Fruit fly (Drosophila melanogaster) whole organism, embryonic: ENCODE measurements around the gene CG32801.

Source experiments
- Antp ChIP-seq: fragments of 200-800 bp; sonication (Bioruptor generic); optimal IDR thresholded peaks from 3 replicates; lab custom pipeline; 2016; ENCODE audit warnings: missing biosample characterization, missing genetic modification characterization
- Asciz ChIP-seq: fragments of 200-800 bp; sonication (Bioruptor generic); optimal IDR thresholded peaks from 2 replicates; lab custom pipeline; 2017; ENCODE audit warnings: missing biosample characterization, mild to moderate bottlenecking, missing genetic modification characterization, missing genetic modification reagents
- CG11456 ChIP-seq: fragments of 200-800 bp; sonication (Bioruptor generic); IDR thresholded peaks from 3 replicates; pipeline ENCODE4 v1.3.6; 2022; ENCODE audit warnings: missing biosample characterization, missing genetic modification characterization
- CG12391 ChIP-seq: fragments of 200-800 bp; sonication (Bioruptor generic); optimal IDR thresholded peaks from 3 replicates; lab custom pipeline; 2018; ENCODE audit warnings: missing biosample characterization, mild to moderate bottlenecking, missing genetic modification characterization, moderate library complexity
- CG12744 ChIP-seq: fragments of 200-800 bp; sonication (Bioruptor generic); optimal IDR thresholded peaks from 2 replicates; lab custom pipeline; 2016; ENCODE audit warnings: missing biosample characterization, missing genetic modification characterization
- CG12942 ChIP-seq: fragments of 200-800 bp; sonication (Bioruptor generic); optimal IDR thresholded peaks from 3 replicates; lab custom pipeline; 2016; ENCODE audit warnings: missing biosample characterization, missing genetic modification characterization
- CG13424 ChIP-seq: fragments of 200-800 bp; sonication (Bioruptor generic); optimal IDR thresholded peaks from 2 replicates; lab custom pipeline; 2019; ENCODE audit warnings: missing biosample characterization, mild to moderate bottlenecking, missing genetic modification characterization, moderate library complexity
- CG14441 ChIP-seq: fragments of 200-800 bp; sonication (Bioruptor generic); IDR thresholded peaks from 2 replicates; pipeline ENCODE4 v1.3.6; 2022; ENCODE audit warnings: missing biosample characterization, missing genetic modification characterization
- CG15514 ChIP-seq: fragments of 200-800 bp; sonication (Bioruptor generic); optimal IDR thresholded peaks from 3 replicates; lab custom pipeline; 2017; ENCODE audit warnings: missing biosample characterization, missing genetic modification characterization, mild to moderate bottlenecking, moderate library complexity, missing genetic modification reagents
- CG1602 ChIP-seq: fragments of 200-800 bp; sonication (Bioruptor generic); optimal IDR thresholded peaks from 3 replicates; lab custom pipeline; 2016; ENCODE audit warnings: missing biosample characterization, missing genetic modification characterization
- CG16863 ChIP-seq: fragments of 200-800 bp; sonication (Bioruptor generic); optimal IDR thresholded peaks from 3 replicates; lab custom pipeline; 2016; ENCODE audit warnings: missing biosample characterization, missing genetic modification characterization
- CG30403 ChIP-seq: fragments of 200-800 bp; sonication (Bioruptor generic); optimal IDR thresholded peaks from 3 replicates; lab custom pipeline; 2016; ENCODE audit warnings: missing biosample characterization, missing genetic modification characterization
- CG3065 ChIP-seq: fragments of 200-800 bp; sonication (Bioruptor generic); optimal IDR thresholded peaks from 2 replicates; lab custom pipeline; 2016; ENCODE audit warnings: missing biosample characterization, missing genetic modification characterization
- CG3281 ChIP-seq: fragments of 200-800 bp; sonication (Bioruptor generic); optimal IDR thresholded peaks from 3 replicates; lab custom pipeline; 2017; ENCODE audit warnings: missing biosample characterization, mild to moderate bottlenecking, missing genetic modification characterization
- CG3995 ChIP-seq: fragments of 200-800 bp; sonication (Bioruptor generic); optimal IDR thresholded peaks from 3 replicates; lab custom pipeline; 2016; ENCODE audit warnings: missing biosample characterization, missing genetic modification characterization
- CG4854 ChIP-seq: fragments of 200-800 bp; sonication (Bioruptor generic); optimal IDR thresholded peaks from 2 replicates; lab custom pipeline; 2016; ENCODE audit warnings: missing biosample characterization, missing genetic modification characterization, inconsistent platforms
- CG7556 ChIP-seq: fragments of 200-800 bp; sonication (Bioruptor generic); optimal IDR thresholded peaks from 2 replicates; lab custom pipeline; 2017; ENCODE audit warnings: missing biosample characterization, mild to moderate bottlenecking, missing genetic modification characterization
- CG7745 ChIP-seq: fragments of 200-800 bp; sonication (Bioruptor generic); optimal IDR thresholded peaks from 2 replicates; lab custom pipeline; 2018; ENCODE audit warnings: missing biosample characterization, mild to moderate bottlenecking, missing genetic modification characterization, moderate library complexity
- CG9817 ChIP-seq: fragments of 200-800 bp; sonication (Bioruptor generic); optimal IDR thresholded peaks from 2 replicates; lab custom pipeline; 2018; ENCODE audit warnings: missing biosample characterization, mild to moderate bottlenecking, missing genetic modification characterization, moderate library complexity
- D19B ChIP-seq: fragments of 200-800 bp; sonication (Bioruptor generic); optimal IDR thresholded peaks from 2 replicates; lab custom pipeline; 2017; ENCODE audit warnings: missing biosample characterization, mild to moderate bottlenecking, missing genetic modification characterization
- Dek ChIP-seq: fragments of 200-800 bp; sonication (Bioruptor generic); optimal IDR thresholded peaks from 3 replicates; lab custom pipeline; 2019; ENCODE audit warnings: missing biosample characterization, mild to moderate bottlenecking, missing genetic modification characterization, moderate library complexity
- Gug ChIP-seq: fragments of 200-800 bp; sonication (Bioruptor generic); IDR thresholded peaks from 4 replicates; pipeline ENCODE4 v1.3.6; 2022; ENCODE audit warnings: missing biosample characterization, missing genetic modification characterization
- Hsf ChIP-seq: fragments of 200-800 bp; sonication (Bioruptor generic); optimal IDR thresholded peaks from 3 replicates; lab custom pipeline; 2016; ENCODE audit warnings: missing biosample characterization, missing genetic modification characterization
- Kr ChIP-seq: fragments of 200-800 bp; sonication (Bioruptor generic); optimal IDR thresholded peaks from 2 replicates; lab custom pipeline; 2017; ENCODE audit warnings: missing biosample characterization, mild to moderate bottlenecking, missing genetic modification characterization
- Stat92E ChIP-seq, 3 experiments: fragments of >200 bp in 2 of 3; fragments of 200-800 bp in 1 of 3; sonication (Bioruptor generic) in 1 of 3; optimal IDR thresholded peaks; 2 replicates each; lab custom pipeline; 2017 to 2019; ENCODE audit warnings: missing biosample characterization in 3 of 3, missing genetic modification characterization in 3 of 3, mild to moderate bottlenecking in 1 of 3, moderate library complexity in 1 of 3
- Usf ChIP-seq: fragments of 200-800 bp; sonication (Bioruptor generic); optimal IDR thresholded peaks from 2 replicates; lab custom pipeline; 2017; ENCODE audit warnings: missing genotype, missing biosample characterization, missing genetic modification characterization
- aop ChIP-seq: fragments of 200-800 bp; sonication (Bioruptor generic); IDR thresholded peaks from 2 replicates; pipeline ENCODE4 v1.3.6; 2022; ENCODE audit warnings: missing biosample characterization, missing genetic modification characterization
- bab2 ChIP-seq: fragments of 200-800 bp; sonication (Bioruptor generic); optimal IDR thresholded peaks from 2 replicates; lab custom pipeline; 2016; ENCODE audit warnings: missing biosample characterization, missing genetic modification characterization
- bigmax ChIP-seq: fragments of 200-800 bp; sonication (Bioruptor generic); optimal IDR thresholded peaks from 2 replicates; lab custom pipeline; 2018; ENCODE audit warnings: missing biosample characterization, mild to moderate bottlenecking, missing genetic modification characterization
- cas ChIP-seq: fragments of 200-800 bp; sonication (Bioruptor generic); IDR thresholded peaks from 2 replicates; pipeline ENCODE4 v1.3.6; 2022; ENCODE audit warnings: missing biosample characterization, missing genetic modification characterization
- chn ChIP-seq: fragments of 200-800 bp; sonication (Bioruptor generic); optimal IDR thresholded peaks from 2 replicates; lab custom pipeline; 2016; ENCODE audit warnings: missing biosample characterization, missing genetic modification characterization
- dpn ChIP-seq, 2 experiments: fragments of 200-800 bp; sonication (Bioruptor generic); optimal IDR thresholded peaks; 3 replicates each; lab custom pipeline; 2016; ENCODE audit warnings: missing biosample characterization in 2 of 2, missing genetic modification characterization in 2 of 2
- emc ChIP-seq: fragments of 200-800 bp; sonication (Bioruptor generic); optimal IDR thresholded peaks from 2 replicates; lab custom pipeline; 2016; ENCODE audit warnings: missing biosample characterization, missing genetic modification characterization
- en ChIP-seq: fragments of 200-800 bp; sonication (Bioruptor generic); optimal IDR thresholded peaks from 2 replicates; lab custom pipeline; 2016; ENCODE audit warnings: missing biosample characterization, missing genetic modification characterization
- ewg ChIP-seq: fragments of 200-800 bp; sonication (Bioruptor generic); optimal IDR thresholded peaks from 3 replicates; lab custom pipeline; 2017; ENCODE audit warnings: mild to moderate bottlenecking, missing biosample characterization, missing genetic modification reagents, missing genetic modification characterization
- ftz-f1 ChIP-seq: fragments of 200-800 bp; sonication (Bioruptor generic); optimal IDR thresholded peaks from 2 replicates; lab custom pipeline; 2016; ENCODE audit warnings: missing biosample characterization, missing genetic modification characterization
- grn ChIP-seq: fragments of 200-800 bp; sonication (Bioruptor generic); optimal IDR thresholded peaks from 3 replicates; lab custom pipeline; 2017; ENCODE audit warnings: missing biosample characterization, missing genetic modification characterization
- gsb-n ChIP-seq: fragments of 200-800 bp; sonication (Bioruptor generic); optimal IDR thresholded peaks from 3 replicates; lab custom pipeline; 2018; ENCODE audit warnings: missing biosample characterization, mild to moderate bottlenecking, missing genetic modification characterization
- jumu ChIP-seq: fragments of 200-800 bp; sonication (Bioruptor generic); optimal IDR thresholded peaks from 3 replicates; lab custom pipeline; 2016; ENCODE audit warnings: missing biosample characterization, missing genetic modification characterization
- lab ChIP-seq: fragments of 200-800 bp; sonication (Bioruptor generic); optimal IDR thresholded peaks from 3 replicates; lab custom pipeline; 2017; ENCODE audit warnings: missing biosample characterization, missing genetic modification characterization, mild to moderate bottlenecking, moderate library complexity, missing genetic modification reagents
- maf-S ChIP-seq: fragments of 200-800 bp; sonication (Bioruptor generic); optimal IDR thresholded peaks from 2 replicates; lab custom pipeline; 2016; ENCODE audit warnings: missing biosample characterization, missing genetic modification characterization
- mld ChIP-seq: fragments of 200-800 bp; sonication (Bioruptor generic); IDR thresholded peaks from 3 replicates; pipeline ENCODE4 v1.3.6; 2022; ENCODE audit warnings: missing biosample characterization, missing genetic modification characterization; ENCODE audit not compliant: partially characterized antibody
- odd ChIP-seq: fragments of 200-800 bp; sonication (Bioruptor generic); optimal IDR thresholded peaks from 2 replicates; lab custom pipeline; 2017; ENCODE audit warnings: missing biosample characterization, mild to moderate bottlenecking, missing genetic modification characterization
- pb ChIP-seq: fragments of 200-800 bp; sonication (Bioruptor generic); optimal IDR thresholded peaks from 3 replicates; lab custom pipeline; 2016; ENCODE audit warnings: missing biosample characterization, missing genetic modification characterization
- pita ChIP-seq: fragments of 200-800 bp; sonication (Bioruptor generic); optimal IDR thresholded peaks from 2 replicates; lab custom pipeline; 2017; ENCODE audit warnings: missing biosample characterization, mild to moderate bottlenecking, missing genetic modification characterization
- row ChIP-seq: fragments of 200-800 bp; sonication (Bioruptor generic); IDR thresholded peaks from 3 replicates; pipeline ENCODE4 v1.3.6; 2022; ENCODE audit warnings: missing biosample characterization, missing genetic modification characterization
- salm ChIP-seq: fragments of 200-800 bp; sonication (Bioruptor generic); optimal IDR thresholded peaks from 2 replicates; lab custom pipeline; 2018; ENCODE audit warnings: missing biosample characterization, mild to moderate bottlenecking, missing genetic modification characterization
- slbo ChIP-seq: fragments of 200-800 bp; sonication (Bioruptor generic); IDR thresholded peaks from 2 replicates; pipeline ENCODE4 v1.3.6; 2022; ENCODE audit warnings: missing biosample characterization, missing genetic modification characterization
- ssp ChIP-seq: fragments of 200-800 bp; sonication (Bioruptor generic); IDR thresholded peaks from 2 replicates; pipeline ENCODE4 v1.3.6; 2022; ENCODE audit warnings: missing biosample characterization, missing genetic modification characterization
- trem ChIP-seq: fragments of 200-800 bp; optimal IDR thresholded peaks from 3 replicates; lab custom pipeline; 2019; ENCODE audit warnings: missing biosample characterization, mild to moderate bottlenecking, missing genetic modification characterization, moderate library complexity

The CG32801 gene

dm6 chrX:1947178-1947872 is 44.3 kb upstream of the CG32801 start (continued):
- peak; percentile 75 for TF ChIP-seq emc (GFP tag; lab: Kevin White, UChicago)
- TF ChIP-seq CG12744 = peak; percentile 91
- peak; percentile 96 for TF ChIP-seq salm (tag; lab: Kevin White, UChicago)
- no peak for TF ChIP-seq pita
- TF ChIP-seq Usf = peak; percentile 90
- TF ChIP-seq CG1602 (GFP tag; lab: Kevin White, UChicago) = peak; percentile 97
- TF ChIP-seq odd (GFP tag; lab: Kevin White, UChicago) = peak; percentile 94
- peak; percentile 43 for TF ChIP-seq bigmax
- TF ChIP-seq mld (GFP tag; lab: Robert Waterston, UW) = no peak
- peak; percentile 67 for TF ChIP-seq D19B (GFP tag; lab: Kevin White, UChicago)
- peak; percentile 89 for TF ChIP-seq Gug
- TF ChIP-seq Kr = peak; percentile 78
- peak; percentile 84 for TF ChIP-seq CG3281 (GFP tag; lab: Kevin White, UChicago)
- TF ChIP-seq slbo (GFP tag; lab: Robert Waterston, UW) = peak; percentile 90
- TF ChIP-seq en (GFP tag; lab: Kevin White, UChicago) = peak; percentile 95
- peak; percentile 89 for TF ChIP-seq CG7745 (tag; lab: Kevin White, UChicago)
- TF ChIP-seq CG15514 = peak; percentile 65
- TF ChIP-seq Asciz (GFP tag; lab: Kevin White, UChicago) = peak; percentile 97
- peak; percentile 96 for TF ChIP-seq jumu
- peak; percentile 89 for TF ChIP-seq CG9817
- TF ChIP-seq maf-S (GFP tag; lab: Kevin White, UChicago) = peak; percentile 92
- TF ChIP-seq gsb-n = peak; percentile 99
- peak; percentile 90 for TF ChIP-seq CG11456
- peak; percentile 19 for TF ChIP-seq ftz-f1 (GFP tag; lab: Kevin White, UChicago)
- TF ChIP-seq pb (GFP tag; lab: Kevin White, UChicago) = peak; percentile 93
- TF ChIP-seq cas (GFP tag; lab: Robert Waterston, UW) = peak; percentile 73
- TF ChIP-seq CG3065 (GFP tag; lab: Kevin White, UChicago) = peak; percentile 85
- peak; percentile 98 for TF ChIP-seq CG12391 (tag; lab: Kevin White, UChicago)
- TF ChIP-seq CG14441 (GFP tag; lab: Robert Waterston, UW) = peak; percentile 91
- TF ChIP-seq Stat92E (GFP tag; optimal IDR thresholded peaks at IDR 0.05; lab: Kevin White, UChicago) = peak in 1 of 3 experiments; percentile 96
- TF ChIP-seq CG30403 (GFP tag; lab: Kevin White, UChicago) = peak; percentile 96
- peak; percentile 90 for TF ChIP-seq Dek (tag; lab: Kevin White, UChicago)
- peak; percentile 85 for TF ChIP-seq ssp (GFP tag; lab: Robert Waterston, UW)
- TF ChIP-seq CG4854 (GFP tag; lab: Kevin White, UChicago) = peak; percentile 89
- TF ChIP-seq row (GFP tag; lab: Robert Waterston, UW) = peak; percentile 96
- TF ChIP-seq CG16863 (GFP tag; lab: Kevin White, UChicago) = peak; percentile 96
- peak; percentile 97 for TF ChIP-seq CG7556
- TF ChIP-seq bab2 (GFP tag; lab: Kevin White, UChicago) = peak; percentile 95
- TF ChIP-seq ewg (GFP tag; lab: Kevin White, UChicago) = peak; percentile 96
- TF ChIP-seq dpn (GFP tag; optimal IDR thresholded peaks at IDR 0.05; lab: Kevin White, UChicago) = peak; percentile 94
- TF ChIP-seq CG3995 (GFP tag; lab: Kevin White, UChicago) = peak; percentile 15
- peak; percentile 96 for TF ChIP-seq trem (tag; lab: Kevin White, UChicago)
- TF ChIP-seq Antp (GFP tag; lab: Kevin White, UChicago) = peak; percentile 95
- TF ChIP-seq aop (GFP tag; lab: Robert Waterston, UW) = peak; percentile 93
- peak; percentile 97 for TF ChIP-seq chn (GFP tag; lab: Kevin White, UChicago)
- TF ChIP-seq CG13424 (tag; lab: Kevin White, UChicago) = peak; percentile 97
- peak; percentile 94 for TF ChIP-seq lab (GFP tag; lab: Kevin White, UChicago)
- peak; percentile 93 for TF ChIP-seq CG12942 (GFP tag; lab: Kevin White, UChicago)
- peak; percentile 96 for TF ChIP-seq Hsf (GFP tag; lab: Kevin White, UChicago)
- TF ChIP-seq grn (GFP tag; lab: Kevin White, UChicago) = peak; percentile 68
